Worm (Caenorhabditis elegans): Measurements from ENCODE around the gene tag-340.

Gene tag-340

ce11 chrIII:4899728-4900127 is 580 bp upstream of the tag-340 start (continued):
- TF ChIP-seq ctbp-1 (GFP tag; IDR thresholded peaks at IDR 0.05) (peak; percentile 99), mdt-29 (GFP tag; IDR thresholded peaks at IDR 0.05) (peak; percentile 98), lsy-2 (tag; optimal IDR thresholded peaks at IDR 0.05) (peak; percentile 93 to 97), lir-3 (tag; optimal IDR thresholded peaks at IDR 0.05) (peak; percentile 86), aly-2 (tag; optimal IDR thresholded peaks at IDR 0.05) (no peak), ama-1 (optimal IDR thresholded peaks at IDR 0.05) (peak; percentile 68), nhr-42 (GFP tag; IDR thresholded peaks at IDR 0.05) (peak; percentile 96), daf-16 (GFP tag; optimal IDR thresholded peaks at IDR 0.05) (peak; percentile 78 to 97), daf-16 (tag; optimal IDR thresholded peaks at IDR 0.05) (peak; percentile 65), nhr-48 (tag; optimal IDR thresholded peaks at IDR 0.05) (peak; percentile 98), spr-3 (GFP tag; optimal IDR thresholded peaks at IDR 0.05) (peak; percentile 93), madf-5 (GFP tag; IDR thresholded peaks at IDR 0.05) (peak in 1 of 2 experiments; percentile 78; a peak in 1 of 4 replicates), unc-130 (GFP tag; optimal IDR thresholded peaks at IDR 0.05) (peak; percentile 79), duxl-1 (tag; optimal IDR thresholded peaks at IDR 0.05; ENCODE audit: poor library complexity) (peak; percentile 93), ces-1 (GFP tag; optimal IDR thresholded peaks at IDR 0.05) (peak; percentile 70), aha-1 (tag) (peak; percentile 100), lin-1 (GFP tag; IDR thresholded peaks at IDR 0.05) (peak; percentile 99), nhr-76 (tag; optimal IDR thresholded peaks at IDR 0.05) (peak; percentile 83), fkh-10 (GFP tag; optimal IDR thresholded peaks at IDR 0.05) (peak; percentile 99), egl-27 (tag; optimal IDR thresholded peaks at IDR 0.05) (peak; percentile 62), zag-1 (tag; optimal IDR thresholded peaks at IDR 0.05) (peak; percentile 62), attf-4 (tag; optimal IDR thresholded peaks at IDR 0.05) (no peak), hlh-11 (tag; optimal IDR thresholded peaks at IDR 0.05) (peak; percentile 100), nhr-77 (tag; optimal IDR thresholded peaks at IDR 0.05) (peak; percentile 96), jun-1 (tag; optimal IDR thresholded peaks at IDR 0.05) (peak; percentile 96), daf-8 (GFP tag; IDR thresholded peaks at IDR 0.05) (peak; percentile 94; the same call in 1 of the 2 replicates), nhr-111 (GFP tag; optimal IDR thresholded peaks at IDR 0.05) (peak; percentile 57), daf-19 (GFP tag; conservative IDR thresholded peaks at IDR 0.05) (peak; percentile 96), F37D6.2 (tag; optimal IDR thresholded peaks at IDR 0.05) (peak; percentile 97), R02D3.7 (tag; optimal IDR thresholded peaks at IDR 0.05) (no peak), set-16 (GFP tag; IDR thresholded peaks at IDR 0.05) (peak; percentile 96), skn-1 (tag; optimal IDR thresholded peaks at IDR 0.05) (peak; percentile 64), dve-1 (tag; optimal IDR thresholded peaks at IDR 0.05; ENCODE audit: insufficient read depth) (peak; percentile 100), arid-1 (GFP tag; conservative IDR thresholded peaks at IDR 0.05) (peak; percentile 95), saeg-2 (GFP tag; IDR thresholded peaks at IDR 0.05) (peak; percentile 100), nhr-237 (tag; optimal IDR thresholded peaks at IDR 0.05) (peak; percentile 77), Y105C5A.15 (GFP tag; IDR thresholded peaks at IDR 0.05) (no peak), nhr-10 (tag; optimal IDR thresholded peaks at IDR 0.05) (peak; percentile 96), daf-12 (tag; optimal IDR thresholded peaks at IDR 0.05) (no peak), ceh-62 (tag; optimal IDR thresholded peaks at IDR 0.05) (no peak), hmg-1.1 (GFP tag; IDR thresholded peaks at IDR 0.05) (peak; percentile 98), mxl-3 (GFP tag; optimal IDR thresholded peaks at IDR 0.05) (peak; percentile 99)

ce11 chrIII:4903784-4904183 is 3.5 kb downstream of the tag-340 start, which contains the start of gene kbp-2:
kbp-2 (minus strand) TSS chrIII:4903884.
- TF ChIP-seq mep-1 (tag; optimal IDR thresholded peaks at IDR 0.05) (no peak), nhr-11 (tag; optimal IDR thresholded peaks at IDR 0.05) (no peak), arid-1 (GFP tag; conservative IDR thresholded peaks at IDR 0.05) (no peak), ZK546.5 (tag; optimal IDR thresholded peaks at IDR 0.05) (no peak), mes-2 (tag; optimal IDR thresholded peaks at IDR 0.05; ENCODE audit: poor library complexity, severe bottlenecking) (no peak), mdt-29 (GFP tag; IDR thresholded peaks at IDR 0.05) (no peak), nhr-6 (tag; optimal IDR thresholded peaks at IDR 0.05) (no peak), mxl-3 (GFP tag; optimal IDR thresholded peaks at IDR 0.05) (no peak), Y5F2A.4 (GFP tag; optimal IDR thresholded peaks at IDR 0.05) (no peak), ceh-82 (tag; optimal IDR thresholded peaks at IDR 0.05) (no peak)
